Worm (Caenorhabditis elegans): ENCODE measurements around the gene nemp-1.

DNA sequence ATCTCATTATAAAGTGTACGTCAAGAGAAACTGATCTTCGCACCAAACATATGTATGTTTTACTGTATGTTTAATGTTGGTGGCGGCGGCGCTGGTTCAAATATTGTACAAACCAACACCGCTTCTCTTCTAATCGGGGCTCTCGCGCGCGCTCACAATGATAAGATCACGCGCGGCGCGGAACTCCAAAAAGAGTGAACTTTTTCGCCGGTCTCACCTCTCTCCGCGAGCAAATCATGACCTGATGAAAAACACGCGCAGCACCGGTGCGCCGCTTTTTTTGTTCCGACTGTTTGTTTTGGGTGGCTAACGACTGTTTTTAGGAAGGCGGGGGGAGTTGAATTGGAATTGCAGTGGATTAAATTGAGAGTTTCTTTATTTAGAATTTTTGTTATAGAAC lies 41.2 kb downstream of the nemp-1 start:
- no peak for TF ChIP-seq unc-62 (GFP tag; optimal IDR thresholded peaks at IDR 0.05)
- TF ChIP-seq snpc-4 (tag; optimal IDR thresholded peaks at IDR 0.05): no peak
- no peak for TF ChIP-seq unc-86 (tag; optimal IDR thresholded peaks at IDR 0.05)
- no peak for TF ChIP-seq nhr-237 (tag; optimal IDR thresholded peaks at IDR 0.05)
- no peak for TF ChIP-seq nhr-11 (tag; optimal IDR thresholded peaks at IDR 0.05)
- no peak for TF ChIP-seq zag-1 (tag; optimal IDR thresholded peaks at IDR 0.05)
- TF ChIP-seq hlh-17 (GFP tag; optimal IDR thresholded peaks at IDR 0.05; ENCODE audit: borderline replicate concordance): no peak
- no peak for TF ChIP-seq ceh-8 (GFP tag; optimal IDR thresholded peaks at IDR 0.05)
- no peak for TF ChIP-seq fkh-10 (GFP tag; optimal IDR thresholded peaks at IDR 0.05)

Measured in whole organism, L1 larva.